Worm (Caenorhabditis elegans) whole organism, L4/young adult: ENCODE results near the gene ruvb-1.

Experiments
- W03F9.2 ChIP-seq: fragments of 150-350 bp; optimal IDR thresholded peaks from 2 replicates; lab custom pipeline; 2014; ENCODE audit warnings: missing biosample characterization, missing genetic modification characterization
- dao-5 ChIP-seq: sonication (generic microtip); optimal IDR thresholded peaks from 2 replicates; lab custom pipeline; 2016; ENCODE audit warnings: missing genotype, missing genetic modification characterization, moderate library complexity, missing compliant biosample characterization
- him-1 ChIP-seq: sonication (generic microtip); optimal IDR thresholded peaks from 2 replicates; lab custom pipeline; 2016; ENCODE audit warnings: missing genotype, missing genetic modification reagents, missing genetic modification characterization, missing compliant biosample characterization

ruvb-1 gene

DNA sequence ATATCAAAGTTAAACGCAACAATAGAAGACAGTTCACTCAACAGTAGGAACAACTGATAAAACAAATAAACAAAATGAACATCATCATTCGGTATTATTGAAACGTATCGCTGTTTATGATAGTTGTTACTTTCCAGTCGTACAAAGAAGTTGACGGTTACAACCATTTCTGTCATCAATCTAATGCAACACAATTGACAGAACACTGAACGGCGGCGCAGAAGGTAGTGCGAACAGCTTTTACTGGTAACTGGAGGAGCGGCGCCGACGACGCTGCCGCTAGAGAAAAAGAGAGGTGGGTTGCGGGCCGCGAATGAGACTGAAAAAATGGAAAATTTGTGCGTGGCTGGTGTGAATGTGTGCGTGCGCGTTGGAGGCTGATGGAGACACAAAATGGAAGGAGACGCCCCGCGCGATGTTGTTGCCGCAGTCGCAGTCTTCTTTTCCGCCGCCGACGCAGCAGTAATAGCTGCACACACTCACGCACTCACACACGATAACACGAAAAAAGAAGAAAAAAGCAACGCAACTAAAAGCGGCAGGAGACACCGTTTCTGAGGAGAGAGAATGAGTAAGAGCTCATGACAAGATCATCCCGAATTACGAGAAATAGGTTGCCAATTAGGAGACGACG lies 16.3 kb downstream of the ruvb-1 start:
- TF ChIP-seq dao-5 (tag; lab: Kevin White, UChicago) (no peak), him-1 (peak; percentile 26), W03F9.2 (no peak)

DNA sequence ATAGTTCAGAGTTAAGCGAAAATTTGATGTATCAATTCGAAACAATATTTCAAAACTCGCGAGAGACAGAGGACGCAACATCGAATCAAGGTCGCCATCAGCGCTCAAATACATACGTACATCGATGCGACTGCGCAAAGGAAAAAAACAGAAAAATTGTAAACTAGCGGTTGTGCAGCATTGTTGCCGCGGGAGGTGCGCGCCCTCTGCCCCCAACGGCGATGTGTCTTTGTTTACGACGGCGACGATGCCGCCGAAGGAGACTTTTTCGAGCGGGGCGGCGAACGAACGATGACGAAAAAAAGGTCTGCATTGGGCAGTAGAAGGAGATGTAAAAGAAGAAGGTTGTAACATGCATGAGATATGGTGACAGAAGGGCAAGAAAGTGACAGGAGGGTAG lies 17.7 kb downstream of the ruvb-1 start:
- TF ChIP-seq him-1: no peak
- TF ChIP-seq W03F9.2: no peak
- TF ChIP-seq dao-5 (tag; lab: Kevin White, UChicago): no peak

DNA sequence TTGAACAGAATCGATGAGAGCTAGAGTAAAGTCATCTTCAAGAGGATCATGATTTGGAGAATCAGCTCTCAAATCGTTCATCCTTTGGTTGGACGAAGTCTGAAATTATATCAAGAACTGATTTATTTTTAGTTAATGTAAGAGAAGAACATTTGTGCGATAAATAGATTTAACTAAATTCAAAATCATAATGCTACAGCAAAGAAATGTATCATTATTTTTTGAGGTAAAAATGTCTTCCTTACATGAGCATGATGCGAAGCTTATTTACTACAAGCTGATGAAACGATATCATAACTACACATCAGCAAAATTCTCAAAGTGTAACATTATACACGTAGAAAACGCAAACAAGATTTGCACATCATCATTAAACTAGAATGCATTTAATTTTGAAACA lies 18.2 kb downstream of the ruvb-1 start, which contains the start of gene madf-4:
madf-4 (minus strand) TSS at position 101 of the 400 bp plus-strand sequence.
- TF ChIP-seq him-1 (no peak), dao-5 (tag; lab: Kevin White, UChicago) (no peak), W03F9.2 (no peak)

DNA sequence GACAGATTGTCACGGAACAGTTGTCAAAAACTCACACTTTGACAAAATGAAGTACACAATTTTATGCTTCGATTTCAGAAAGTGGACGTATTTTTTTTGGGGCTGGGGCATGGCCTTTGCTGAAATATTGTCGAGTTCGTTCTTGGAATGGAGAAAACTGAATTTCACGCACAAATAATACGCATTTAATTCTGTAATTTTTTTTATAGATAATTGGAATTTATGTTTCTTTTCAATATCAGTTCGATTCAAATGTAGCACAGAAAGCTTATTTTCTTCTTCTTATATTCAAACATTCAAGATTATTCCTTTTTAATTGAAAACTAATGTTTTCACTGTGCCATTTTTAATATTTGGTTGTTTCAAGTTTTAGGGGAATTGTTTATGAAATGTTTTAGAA lies 20.2 kb downstream of the ruvb-1 start, which contains the start of gene T07C12.10:
T07C12.10 (minus strand) TSS at position 101 of the 400 bp plus-strand sequence.
- TF ChIP-seq W03F9.2 (no peak), dao-5 (tag; lab: Kevin White, UChicago) (no peak), him-1 (no peak)

DNA sequence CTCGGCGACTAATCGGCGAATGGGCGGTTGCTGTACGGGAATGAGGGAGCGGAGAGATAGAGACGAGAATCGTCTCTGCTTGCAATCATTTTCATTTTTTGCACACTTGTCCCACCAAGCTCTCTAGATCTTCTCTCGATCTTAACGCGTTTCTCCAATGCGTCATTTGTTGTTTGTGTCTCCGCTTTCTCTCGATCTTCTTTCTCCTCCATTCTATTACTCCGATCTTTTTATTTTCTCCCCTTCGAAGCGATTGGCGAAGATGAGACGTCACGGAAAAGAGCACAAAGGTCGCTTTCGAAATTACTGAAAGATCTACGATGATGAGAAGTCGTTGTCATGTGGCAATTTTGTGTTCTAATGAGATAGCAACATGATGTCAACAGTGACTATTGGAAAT lies 21.9 kb downstream of the ruvb-1 start:
- TF ChIP-seq dao-5 (tag; lab: Kevin White, UChicago): no peak
- TF ChIP-seq W03F9.2: no peak
- TF ChIP-seq him-1: no peak

DNA sequence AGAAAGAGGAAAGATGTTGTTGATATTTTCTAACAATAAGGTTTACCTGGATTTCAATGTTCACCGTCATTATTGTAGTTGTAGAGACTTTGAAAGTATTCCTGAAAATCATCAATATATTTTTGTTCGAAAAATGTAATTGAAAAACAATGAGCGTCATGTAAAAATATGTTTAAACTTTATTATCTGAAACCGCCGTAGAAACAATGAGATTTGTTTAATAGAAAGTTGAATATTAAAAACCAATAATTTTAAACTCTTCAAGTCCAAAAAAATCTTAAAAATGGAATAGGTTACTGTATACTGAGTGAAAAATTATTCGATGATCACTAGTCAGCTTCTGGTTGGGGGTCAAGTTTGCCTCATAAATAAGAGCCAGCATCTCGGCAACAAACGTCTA lies 22.4 kb downstream of the ruvb-1 start, which contains the start of gene anmt-3:
anmt-3 (minus strand) TSS at position 101 of the 400 bp plus-strand sequence.
- TF ChIP-seq dao-5 (tag; lab: Kevin White, UChicago): no peak
- TF ChIP-seq W03F9.2: no peak

DNA sequence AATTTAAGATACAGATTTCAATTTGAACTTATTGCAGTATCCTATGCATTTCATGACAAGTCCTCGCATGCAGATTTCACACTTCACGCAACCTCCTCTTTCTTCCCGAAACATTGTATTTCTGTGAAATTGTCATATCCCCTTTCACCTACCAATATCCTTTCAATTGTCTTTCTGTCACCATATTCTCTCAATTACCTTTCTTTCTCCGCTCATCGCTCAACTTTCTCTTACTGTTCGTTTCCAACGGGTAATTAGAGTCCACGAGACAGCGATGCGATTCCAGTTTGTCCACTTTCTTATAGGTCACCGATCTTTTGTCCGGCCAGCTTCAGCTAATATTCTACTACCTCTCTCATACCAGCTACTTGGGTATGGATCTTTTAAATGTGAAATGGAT lies 28.2 kb downstream of the ruvb-1 start, which contains the start of gene mam-5:
mam-5 (plus strand) TSS at position 304 of the 400 bp plus-strand sequence.
- no peak for TF ChIP-seq him-1

DNA sequence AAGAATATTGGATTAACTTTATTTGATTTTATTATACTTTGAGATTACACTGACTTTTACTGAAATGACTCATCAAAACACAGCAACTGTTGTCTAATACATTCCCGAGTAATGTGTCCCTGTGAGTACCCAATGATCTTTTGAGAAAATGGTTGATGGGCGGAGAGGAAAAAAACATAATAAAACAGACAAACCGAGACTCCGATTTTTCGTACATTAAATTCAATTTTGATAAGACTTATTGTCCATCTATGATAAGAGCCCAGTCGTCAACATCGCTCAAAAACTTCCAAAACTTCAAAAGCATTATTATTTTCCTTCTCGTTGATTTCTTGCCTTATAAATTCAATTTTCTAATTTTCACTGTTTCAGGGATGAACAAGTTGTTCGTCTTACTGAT lies 29.7 kb downstream of the ruvb-1 start, which contains the start of gene ttr-46:
ttr-46 (plus strand) TSS at position 373 of the 400 bp plus-strand sequence.
- TF ChIP-seq him-1: no peak
- TF ChIP-seq dao-5 (tag; lab: Kevin White, UChicago): no peak
- TF ChIP-seq W03F9.2: no peak

DNA sequence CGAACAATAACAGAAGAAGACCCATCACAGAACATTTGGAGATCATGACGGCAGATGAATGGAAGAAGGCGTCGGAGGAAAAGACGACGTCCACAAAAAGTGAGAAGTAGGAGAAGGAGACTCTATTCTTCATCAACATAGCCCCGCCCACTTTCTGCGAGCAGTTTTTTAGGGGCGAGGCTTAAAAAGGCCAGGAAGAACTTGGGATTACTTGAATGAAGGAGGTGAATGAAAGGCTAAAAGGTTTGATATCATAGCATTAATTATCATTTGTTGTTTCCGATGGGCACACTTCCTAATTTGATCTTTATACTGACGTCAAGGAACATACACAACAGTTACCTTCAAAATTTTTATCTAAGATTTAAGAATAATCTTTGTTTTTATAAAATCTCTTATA lies 31.8 kb downstream of the ruvb-1 start, which contains the start of gene nlp-58:
nlp-58 (minus strand) TSS at position 101 of the 400 bp plus-strand sequence.
- TF ChIP-seq him-1 (no peak), W03F9.2 (no peak), dao-5 (tag; lab: Kevin White, UChicago) (no peak)

DNA sequence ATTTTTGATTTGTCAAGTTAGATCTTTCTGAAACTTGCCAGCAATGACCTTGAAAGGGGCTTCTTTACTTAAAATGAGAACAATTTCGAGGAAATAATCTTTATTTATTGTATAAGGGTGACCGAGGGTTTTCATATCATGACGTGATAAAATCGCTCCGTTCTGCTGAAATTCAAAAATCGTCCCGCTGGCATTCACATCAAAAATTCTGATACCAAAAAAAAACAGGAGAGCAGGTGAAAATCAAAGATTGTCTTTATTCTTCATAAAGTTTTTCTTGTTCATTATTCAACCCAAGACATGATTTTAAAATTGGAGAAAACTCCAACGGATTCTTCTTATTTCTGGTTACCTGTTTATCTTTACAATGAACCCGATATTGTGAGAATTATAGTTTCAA lies 36.5 kb downstream of the ruvb-1 start, which contains the start of gene sre-28:
sre-28 (plus strand) TSS at position 301 of the 400 bp plus-strand sequence.
- TF ChIP-seq him-1 (no peak), W03F9.2 (no peak), dao-5 (tag; lab: Kevin White, UChicago) (no peak)

DNA sequence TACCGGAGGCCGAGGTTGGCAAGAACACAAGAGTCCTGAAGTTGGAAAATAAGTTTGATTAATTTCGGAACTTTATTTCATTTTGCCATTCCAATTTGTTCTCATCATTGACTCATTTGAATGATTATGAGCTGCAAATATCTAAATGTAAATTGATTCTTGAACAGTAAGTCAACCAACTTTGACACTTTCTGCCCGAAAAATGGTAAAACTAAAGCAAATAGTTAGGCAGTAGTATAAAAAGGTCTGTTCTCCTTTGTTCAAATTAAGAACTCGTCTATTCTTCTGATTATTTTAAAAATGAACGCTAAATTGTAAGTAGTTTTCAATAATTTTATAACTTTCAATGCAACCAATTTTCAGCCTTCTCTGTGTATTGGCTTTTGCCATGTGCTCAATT lies 37.6 kb downstream of the ruvb-1 start, which contains the start of gene fipr-12:
fipr-12 (plus strand) TSS at position 301 of the 400 bp plus-strand sequence.
- TF ChIP-seq dao-5 (tag; lab: Kevin White, UChicago): no peak
- TF ChIP-seq him-1: no peak
- TF ChIP-seq W03F9.2: no peak

DNA sequence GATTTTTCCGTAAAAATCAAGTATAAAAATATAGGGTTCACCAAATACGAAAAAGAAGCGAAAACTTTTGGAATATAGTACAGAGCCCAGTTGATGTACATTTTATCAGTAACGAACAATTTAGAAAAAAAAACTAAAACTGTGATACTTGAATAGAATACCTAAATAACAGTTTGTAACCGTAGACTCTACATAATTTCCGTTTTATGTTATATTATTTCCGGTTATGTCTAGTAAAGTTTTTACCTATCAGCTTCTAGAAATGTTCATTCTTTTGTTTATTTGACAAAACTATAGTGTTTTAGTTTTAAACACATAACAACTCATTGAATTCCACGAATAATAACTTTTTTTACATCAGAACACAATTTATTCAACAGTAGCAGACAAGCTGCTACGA lies 43.2 kb downstream of the ruvb-1 start, which contains the start of gene srj-33:
srj-33 (minus strand) TSS at position 101 of the 400 bp plus-strand sequence.
- TF ChIP-seq W03F9.2: no peak
- no peak for TF ChIP-seq him-1
- no peak for TF ChIP-seq dao-5 (tag; lab: Kevin White, UChicago)

DNA sequence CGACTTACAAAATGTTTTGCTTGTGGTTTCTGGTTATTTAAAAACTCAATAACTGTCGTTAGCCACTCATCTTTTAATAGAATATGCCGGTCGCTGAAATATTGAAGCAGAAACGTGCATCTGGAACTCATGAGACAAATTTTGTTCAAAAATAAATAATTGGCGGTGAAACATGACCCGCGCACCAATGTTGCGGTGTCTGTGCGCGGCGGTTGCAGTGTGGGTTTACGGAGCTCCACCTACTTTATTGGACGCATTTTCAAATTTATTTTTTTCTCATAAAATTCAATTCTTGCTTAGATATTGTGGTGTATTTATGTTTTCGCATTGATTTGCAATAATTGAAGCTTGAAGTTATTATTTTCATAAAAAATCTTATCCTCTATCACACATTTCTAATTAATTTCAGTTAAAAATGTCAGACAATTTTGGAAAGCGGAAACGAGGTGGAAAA lies 50.0 kb downstream of the ruvb-1 start, which contains the start of the genes rmh-2 and suds-3:
rmh-2 (minus strand) TSS at position 164 of the 454 bp plus-strand sequence.
suds-3 (plus strand) TSS at position 404 of the 454 bp plus-strand sequence.
- no peak for TF ChIP-seq him-1
- TF ChIP-seq W03F9.2: no peak
